Fruit fly (Drosophila melanogaster): ENCODE measurements around the gene ham.

- no peak for TF ChIP-seq Hr96 (GFP tag; optimal IDR thresholded peaks at IDR 0.05)
- TF ChIP-seq bab1 (GFP tag; optimal IDR thresholded peaks at IDR 0.05), result no peak
Observed at dm6 chr2L:18788953-18789352, 3.8 kb downstream of the ham start.
